Worm (Caenorhabditis elegans) whole organism, young adult: ENCODE results near the gene Y54F10AM.6.
A peak's percentile ranks its signal among the peaks of the same experiment; 100 is the strongest.

Experiments
- F22D6.2 ChIP-seq: sonication (generic microtip); optimal IDR thresholded peaks from 2 replicates; lab custom pipeline; 2016; ENCODE audit warnings: mild to moderate bottlenecking, missing genetic modification characterization, missing compliant biosample characterization
- F39B2.1 ChIP-seq: fragments of 200-800 bp; sonication (Bioruptor generic); IDR thresholded peaks from 2 replicates; pipeline ENCODE4 v1.3.6; 2022; ENCODE audit warnings: missing genetic modification reagents, missing genetic modification characterization, missing compliant biosample characterization
- K11D2.4 ChIP-seq: fragments of 200-800 bp; sonication (Bioruptor generic); IDR thresholded peaks from 2 replicates; pipeline ENCODE4 v1.3.6; 2022; ENCODE audit warnings: missing genetic modification reagents, missing genetic modification characterization, missing compliant biosample characterization
- Y53G8AR.9 ChIP-seq: fragments of 200-800 bp; sonication (Bioruptor generic); conservative IDR thresholded peaks from 2 replicates; pipeline ENCODE4 v1.3.6; 2022; ENCODE audit warnings: missing genetic modification reagents, missing genetic modification characterization, missing compliant biosample characterization
- Y79H2A.3 ChIP-seq: fragments of 200-800 bp; sonication (Bioruptor generic); conservative IDR thresholded peaks from 2 replicates; pipeline ENCODE4 v1.3.6; 2022; ENCODE audit warnings: missing genetic modification reagents, missing genetic modification characterization, missing compliant biosample characterization
- attf-5 ChIP-seq: fragments of 200-800 bp; sonication (Bioruptor generic); optimal IDR thresholded peaks from 2 replicates; lab custom pipeline; 2018; ENCODE audit warnings: mild to moderate bottlenecking, missing genetic modification characterization, missing compliant biosample characterization
- dox-1 ChIP-seq: fragments of 200-800 bp; sonication (Bioruptor generic); IDR thresholded peaks from 2 replicates; pipeline ENCODE4 v1.3.6; 2022; ENCODE audit warnings: missing genetic modification reagents, missing genetic modification characterization, missing compliant biosample characterization
- dpff-1 ChIP-seq: sonication (generic microtip); optimal IDR thresholded peaks from 2 replicates; lab custom pipeline; 2017; ENCODE audit warnings: mild to moderate bottlenecking, missing genetic modification characterization, missing compliant biosample characterization
- egrh-3 ChIP-seq: fragments of 200-800 bp; sonication (Bioruptor generic); IDR thresholded peaks from 2 replicates; pipeline ENCODE4 v1.3.6; 2022; ENCODE audit warnings: missing genetic modification reagents, missing genetic modification characterization, missing compliant biosample characterization
- ekl-4 ChIP-seq: fragments of 200-800 bp; sonication (Bioruptor generic); IDR thresholded peaks from 2 replicates; pipeline ENCODE4 v1.3.6; 2022; ENCODE audit warnings: missing genetic modification reagents, missing genetic modification characterization, missing compliant biosample characterization
- hlh-26 ChIP-seq: fragments of 200-800 bp; sonication (Bioruptor generic); conservative IDR thresholded peaks from 2 replicates; pipeline ENCODE4 v1.3.6; 2022; ENCODE audit warnings: missing genetic modification reagents, missing genetic modification characterization, missing compliant biosample characterization
- hmg-1.2 ChIP-seq: fragments of 200-800 bp; sonication (Bioruptor generic); IDR thresholded peaks from 2 replicates; pipeline ENCODE4 v1.3.6; 2022; ENCODE audit warnings: missing genetic modification reagents, missing genetic modification characterization, missing compliant biosample characterization
- hrde-1 ChIP-seq: sonication (generic microtip); optimal IDR thresholded peaks from 2 replicates; lab custom pipeline; 2016; ENCODE audit warnings: missing genetic modification characterization, mild to moderate bottlenecking, missing compliant biosample characterization, moderate library complexity, missing genotype, missing genetic modification reagents, borderline replicate concordance
- lin-26 ChIP-seq: fragments of 200-800 bp; sonication (Bioruptor generic); IDR thresholded peaks from 2 replicates; pipeline ENCODE4 v1.3.6; 2022; ENCODE audit warnings: missing genetic modification reagents, missing genetic modification characterization, missing compliant biosample characterization
- madf-3 ChIP-seq: fragments of 200-800 bp; sonication (Bioruptor generic); IDR thresholded peaks from 2 replicates; pipeline ENCODE4 v1.3.6; 2022; ENCODE audit warnings: missing genetic modification reagents, missing genetic modification characterization, missing compliant biosample characterization
- nfyb-1 ChIP-seq: fragments of 200-800 bp; sonication (Bioruptor generic); IDR thresholded peaks from 2 replicates; pipeline ENCODE4 v1.3.6; 2022; ENCODE audit warnings: missing genetic modification reagents, missing genetic modification characterization, missing compliant biosample characterization
- nhr-120 ChIP-seq: fragments of 200-800 bp; sonication (Bioruptor generic); IDR thresholded peaks from 2 replicates; pipeline ENCODE4 v1.3.6; 2022; ENCODE audit warnings: missing genetic modification characterization, missing compliant biosample characterization
- tlf-1 ChIP-seq: fragments of 200-800 bp; sonication (Bioruptor generic); optimal IDR thresholded peaks from 2 replicates; lab custom pipeline; 2018; ENCODE audit warnings: mild to moderate bottlenecking, missing genetic modification characterization, missing compliant biosample characterization
- zfh-2 ChIP-seq: fragments of 200-800 bp; sonication (Bioruptor generic); conservative IDR thresholded peaks from 2 replicates; pipeline ENCODE4 v1.3.6; 2022; ENCODE audit warnings: missing genetic modification reagents, missing genetic modification characterization, missing compliant biosample characterization

Y54F10AM.6 gene

DNA sequence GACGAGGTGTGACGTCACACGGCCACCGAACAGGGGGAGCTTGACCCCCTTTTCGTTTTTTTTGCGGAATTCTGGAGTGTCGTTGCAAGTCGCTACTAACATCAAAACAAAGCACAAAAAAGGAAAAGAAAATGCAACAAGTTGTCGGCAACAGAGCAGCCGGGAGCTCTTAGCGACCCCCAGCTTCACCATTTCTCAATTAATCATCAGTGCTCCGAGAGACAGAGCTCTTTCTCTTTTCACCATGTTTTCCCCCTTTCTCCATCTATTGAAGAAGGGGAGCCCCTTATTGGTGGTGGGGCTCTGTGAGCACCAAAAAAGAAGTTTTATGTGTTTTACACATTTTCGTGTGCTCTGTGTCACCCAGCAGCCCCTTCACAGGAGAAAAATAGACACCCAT, 45.0 kb downstream of the Y54F10AM.6 start:
- TF ChIP-seq zfh-2 (0 out of 2 replicates have a peak, but pooled peaks have one; percentile 17), hlh-26 (GFP tag; lab: Robert Waterston, UW) (no peak)

DNA sequence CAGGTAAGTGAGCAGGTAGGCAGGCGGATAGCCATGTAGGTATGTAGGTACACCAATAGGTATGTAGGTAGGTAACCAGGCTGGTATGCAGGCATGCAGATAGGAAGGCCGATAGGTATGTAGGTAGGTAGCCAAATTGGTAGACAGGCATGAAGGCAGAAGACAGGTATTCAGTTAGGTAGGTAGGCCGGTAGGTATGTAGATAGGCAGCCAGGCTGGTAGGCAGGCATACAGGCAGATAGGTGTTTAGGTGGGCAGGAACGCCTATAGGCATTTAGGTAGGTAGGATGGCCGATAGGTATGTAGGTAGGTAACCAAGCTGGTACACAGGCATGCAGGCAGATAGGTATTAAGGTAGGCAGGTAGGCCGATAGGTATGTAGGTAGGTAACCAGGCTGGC, 52.1 kb downstream of the Y54F10AM.6 start:
- TF ChIP-seq Y79H2A.3 (GFP tag; lab: Robert Waterston, UW), result no peak
- TF ChIP-seq F39B2.1, result no peak
- 0 out of 2 replicates have a peak, but pooled peaks have one; percentile 12 for TF ChIP-seq nhr-120 (GFP tag; lab: Robert Waterston, UW)
- 0 out of 2 replicates have a peak, but pooled peaks have one; percentile 6 for TF ChIP-seq hmg-1.2 (GFP tag; lab: Robert Waterston, UW)
- 0 out of 2 replicates have a peak, but pooled peaks have one; percentile 55 for TF ChIP-seq lin-26 (GFP tag; lab: Robert Waterston, UW)
- TF ChIP-seq nfyb-1, result peak; percentile 64; the same call in 1 of the 2 replicates
- no peak for TF ChIP-seq madf-3 (GFP tag; lab: Robert Waterston, UW)
- no peak for TF ChIP-seq dox-1 (GFP tag; lab: Robert Waterston, UW)

DNA sequence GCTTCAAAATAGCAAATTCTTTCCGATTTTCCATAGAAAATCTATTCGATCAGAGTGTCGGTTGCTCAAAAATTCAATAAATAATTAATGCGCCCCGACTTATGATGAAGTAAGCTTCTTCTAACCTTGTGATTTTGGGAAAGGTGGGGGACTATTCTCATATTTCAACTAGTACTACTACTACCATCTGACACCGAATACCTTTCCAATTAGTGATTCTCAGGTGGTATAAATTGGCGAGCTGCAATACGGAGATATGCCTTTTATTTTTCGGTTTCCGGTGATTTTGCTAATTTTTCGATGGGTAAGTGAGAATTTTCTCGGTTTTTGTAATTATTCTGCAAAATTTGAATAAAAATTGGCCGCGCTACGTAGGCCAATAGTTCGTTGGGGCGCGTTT, 52.8 kb downstream of the Y54F10AM.6 start, which contains the start of gene nhr-239:
nhr-239 (plus strand) TSS at position 301 of the 400 bp plus-strand sequence.
- no peak for TF ChIP-seq attf-5 (GFP tag; lab: Kevin White, UChicago)
- TF ChIP-seq hrde-1 (tag; lab: Kevin White, UChicago), result no peak
- TF ChIP-seq Y53G8AR.9 (GFP tag; lab: Robert Waterston, UW), result no peak
- no peak for TF ChIP-seq K11D2.4 (GFP tag; lab: Robert Waterston, UW)
- no peak for TF ChIP-seq ekl-4 (GFP tag; lab: Robert Waterston, UW)
- no peak for TF ChIP-seq tlf-1 (GFP tag; lab: Kevin White, UChicago)
- TF ChIP-seq dpff-1 (tag; lab: Kevin White, UChicago), result no peak
- no peak for TF ChIP-seq F22D6.2 (tag; lab: Kevin White, UChicago)
- no peak for TF ChIP-seq egrh-3 (GFP tag; lab: Robert Waterston, UW)
